Worm (Caenorhabditis elegans) whole organism, young adult: ENCODE measurements around the gene srt-33.

Source experiments
- ama-1 ChIP-seq, 3 experiments: fragments of 150-350 bp in 1 of 3; sonication (generic microtip) in 2 of 3; optimal IDR thresholded peaks; 2 replicates each; lab custom pipeline; 2014 to 2018; ENCODE audit warnings: missing biosample characterization in 2 of 3, missing genetic modification characterization in 2 of 3, missing genetic modification reagents in 2 of 3
- egrh-3 ChIP-seq: fragments of 200-800 bp; sonication (Bioruptor generic); IDR thresholded peaks from 2 replicates; pipeline ENCODE4 v1.3.6; 2022; ENCODE audit warnings: missing genetic modification reagents, missing genetic modification characterization, missing compliant biosample characterization

DNA sequence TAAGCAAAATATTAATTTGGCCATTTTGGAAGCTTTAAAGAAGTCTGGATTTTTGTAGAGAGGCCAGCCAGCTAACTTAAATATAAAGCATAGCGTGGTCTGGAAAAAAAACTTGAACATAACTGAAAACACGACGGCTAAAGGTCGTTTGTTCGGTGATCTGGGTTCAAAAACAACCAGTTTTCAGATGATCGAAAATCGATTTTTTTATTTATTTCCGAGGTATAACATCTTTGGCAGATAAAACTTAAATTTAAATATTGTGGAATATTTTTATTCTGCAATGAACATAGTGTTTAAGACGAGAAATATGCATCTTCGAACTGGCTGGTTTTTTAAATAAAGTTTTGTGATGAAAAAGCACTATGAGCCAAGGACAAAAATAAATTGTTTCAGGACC, 11.1 kb downstream of the srt-33 start, which contains the start of gene F40G12.4:
- TF ChIP-seq ama-1 (optimal IDR thresholded peaks at IDR 0.05; lab: Kevin White, UChicago), result no peak
- TF ChIP-seq ama-1 (GFP tag; optimal IDR thresholded peaks at IDR 0.05; lab: Kevin White, UChicago), result no peak
- no peak for TF ChIP-seq egrh-3 (GFP tag; lab: Robert Waterston, UW)
